Fruit fly (Drosophila melanogaster) whole organism, embryonic: ENCODE measurements around the gene CG32645.
A peak's percentile ranks its signal among the peaks of the same experiment; 100 is the strongest.

Experiments used
- Ada2b ChIP-seq: fragments of 200-800 bp; sonication (Bioruptor generic); IDR thresholded peaks from 2 replicates; pipeline ENCODE4 v1.3.6; 2022; ENCODE audit warnings: missing biosample characterization, missing genetic modification characterization
- Asciz ChIP-seq: fragments of 200-800 bp; sonication (Bioruptor generic); optimal IDR thresholded peaks from 2 replicates; lab custom pipeline; 2017; ENCODE audit warnings: missing biosample characterization, mild to moderate bottlenecking, missing genetic modification characterization, missing genetic modification reagents
- Atf6 ChIP-seq: fragments of 200-800 bp; sonication (Bioruptor generic); IDR thresholded peaks from 2 replicates; pipeline ENCODE4 v1.3.6; 2022; ENCODE audit warnings: missing biosample characterization, missing genetic modification characterization
- CG10431 ChIP-seq: fragments of 200-800 bp; sonication (Bioruptor generic); optimal IDR thresholded peaks from 3 replicates; lab custom pipeline; 2018; ENCODE audit warnings: missing biosample characterization, mild to moderate bottlenecking, missing genetic modification characterization
- CG13424 ChIP-seq: fragments of 200-800 bp; sonication (Bioruptor generic); optimal IDR thresholded peaks from 2 replicates; lab custom pipeline; 2019; ENCODE audit warnings: missing biosample characterization, mild to moderate bottlenecking, missing genetic modification characterization, moderate library complexity
- CG1529 ChIP-seq: fragments of 200-800 bp; sonication (Bioruptor generic); optimal IDR thresholded peaks from 3 replicates; lab custom pipeline; 2018; ENCODE audit warnings: missing biosample characterization, missing genetic modification characterization
- CG16779 ChIP-seq: fragments of 200-800 bp; sonication (Bioruptor generic); IDR thresholded peaks from 2 replicates; pipeline ENCODE4 v1.3.6; 2022; ENCODE audit warnings: missing biosample characterization, missing genetic modification characterization
- CG17361 ChIP-seq: fragments of 200-800 bp; sonication (Bioruptor generic); IDR thresholded peaks from 3 replicates; pipeline ENCODE4 v1.3.6; 2022; ENCODE audit warnings: missing biosample characterization, missing genetic modification characterization
- CG18764 ChIP-seq: fragments of 200-800 bp; sonication (Bioruptor generic); optimal IDR thresholded peaks from 3 replicates; lab custom pipeline; 2016; ENCODE audit warnings: missing biosample characterization, missing genetic modification characterization
- CG2889 ChIP-seq: fragments of 200-800 bp; sonication (Bioruptor generic); IDR thresholded peaks from 3 replicates; pipeline ENCODE4 v1.3.6; 2022; ENCODE audit warnings: missing biosample characterization, missing genetic modification characterization
- CG4282 ChIP-seq: fragments of 200-800 bp; sonication (Bioruptor generic); optimal IDR thresholded peaks from 2 replicates; lab custom pipeline; 2016; ENCODE audit warnings: missing biosample characterization, missing genetic modification characterization
- CG4404 ChIP-seq: fragments of 200-800 bp; sonication (Bioruptor generic); IDR thresholded peaks from 2 replicates; pipeline ENCODE4 v1.3.6; 2022; ENCODE audit warnings: missing biosample characterization, missing genetic modification characterization
- CG4820 ChIP-seq: fragments of 200-800 bp; sonication (Bioruptor generic); optimal IDR thresholded peaks from 3 replicates; lab custom pipeline; 2016; ENCODE audit warnings: missing biosample characterization, missing genetic modification characterization
- CG6854 ChIP-seq: fragments of 200-800 bp; sonication (Bioruptor generic); optimal IDR thresholded peaks from 3 replicates; lab custom pipeline; 2017; ENCODE audit warnings: missing biosample characterization, mild to moderate bottlenecking, missing genetic modification characterization
- CG7357 ChIP-seq: fragments of 200-800 bp; sonication (Bioruptor generic); IDR thresholded peaks from 3 replicates; pipeline ENCODE4 v1.3.6; 2022; ENCODE audit warnings: missing biosample characterization, missing genetic modification characterization
- CG7745 ChIP-seq: fragments of 200-800 bp; sonication (Bioruptor generic); optimal IDR thresholded peaks from 2 replicates; lab custom pipeline; 2018; ENCODE audit warnings: missing biosample characterization, mild to moderate bottlenecking, missing genetic modification characterization, moderate library complexity
- CG8388 ChIP-seq: fragments of 200-800 bp; sonication (Bioruptor generic); optimal IDR thresholded peaks from 2 replicates; lab custom pipeline; 2019; ENCODE audit warnings: missing biosample characterization, mild to moderate bottlenecking, missing genetic modification characterization, moderate library complexity
- CG9215 ChIP-seq: fragments of 200-800 bp; sonication (Bioruptor generic); IDR thresholded peaks from 2 replicates; pipeline ENCODE4 v1.3.6; 2022; ENCODE audit warnings: missing biosample characterization, missing genetic modification characterization
- CG9437 ChIP-seq: fragments of 200-800 bp; sonication (Bioruptor generic); optimal IDR thresholded peaks from 2 replicates; lab custom pipeline; 2018; ENCODE audit warnings: missing biosample characterization, mild to moderate bottlenecking, missing genetic modification characterization
- CG9932 ChIP-seq: fragments of 200-800 bp; sonication (Bioruptor generic); IDR thresholded peaks from 2 replicates; pipeline ENCODE4 v1.3.6; 2022; ENCODE audit warnings: missing biosample characterization, missing genetic modification characterization
- D ChIP-seq, 2 experiments: fragments of 200-800 bp in 1 of 2; fragments of >200 bp in 1 of 2; sonication (Bioruptor generic) in 1 of 2; optimal IDR thresholded peaks; 2 replicates in 1 of 2; 3 replicates in 1 of 2; lab custom pipeline; 2017; ENCODE audit warnings: mild to moderate bottlenecking in 1 of 2, missing biosample characterization in 1 of 2, missing genetic modification characterization in 1 of 2, missing genetic modification reagents in 1 of 2
- Dek ChIP-seq: fragments of 200-800 bp; sonication (Bioruptor generic); optimal IDR thresholded peaks from 3 replicates; lab custom pipeline; 2019; ENCODE audit warnings: missing biosample characterization, mild to moderate bottlenecking, missing genetic modification characterization, moderate library complexity
- Drgx ChIP-seq: fragments of 200-800 bp; sonication (Bioruptor generic); IDR thresholded peaks from 2 replicates; pipeline ENCODE4 v1.3.6; 2022; ENCODE audit warnings: missing biosample characterization, missing genetic modification characterization
- Ets65A ChIP-seq: fragments of 200-800 bp; sonication (Bioruptor generic); peaks from one replicate; lab custom pipeline; 2016; ENCODE audit warnings: missing biosample characterization, missing genetic modification characterization
- Gsc ChIP-seq: fragments of 200-800 bp; sonication (Bioruptor generic); IDR thresholded peaks from 2 replicates; pipeline ENCODE4 v1.3.6; 2022; ENCODE audit warnings: missing biosample characterization, missing genetic modification characterization
- HLH3B ChIP-seq: fragments of 200-800 bp; sonication (Bioruptor generic); IDR thresholded peaks from 2 replicates; pipeline ENCODE4 v1.3.6; 2022; ENCODE audit warnings: missing biosample characterization, missing genetic modification characterization
- HLHmδ ChIP-seq: fragments of 200-800 bp; sonication (Bioruptor generic); optimal IDR thresholded peaks from 2 replicates; lab custom pipeline; 2018; ENCODE audit warnings: missing biosample characterization, mild to moderate bottlenecking, missing genetic modification characterization, moderate library complexity
- HmgZ ChIP-seq: fragments of 200-800 bp; sonication (Bioruptor generic); optimal IDR thresholded peaks from 2 replicates; lab custom pipeline; 2018; ENCODE audit warnings: missing biosample characterization, mild to moderate bottlenecking, missing genetic modification characterization
- Kr ChIP-seq: fragments of 200-800 bp; sonication (Bioruptor generic); optimal IDR thresholded peaks from 2 replicates; lab custom pipeline; 2017; ENCODE audit warnings: missing biosample characterization, mild to moderate bottlenecking, missing genetic modification characterization
- Optix ChIP-seq: fragments of 200-800 bp; sonication (Bioruptor generic); IDR thresholded peaks from 3 replicates; pipeline ENCODE4 v1.3.6; 2022; ENCODE audit warnings: missing biosample characterization, missing genetic modification characterization
- Rx ChIP-seq: fragments of 200-800 bp; sonication (Bioruptor generic); IDR thresholded peaks from 2 replicates; pipeline ENCODE4 v1.3.6; 2022; ENCODE audit warnings: missing biosample characterization, missing genetic modification characterization
- Scr ChIP-seq: fragments of 200-800 bp; sonication (Bioruptor generic); IDR thresholded peaks from 2 replicates; pipeline ENCODE4 v1.3.6; 2022; ENCODE audit warnings: missing biosample characterization, missing genetic modification characterization; ENCODE audit not compliant: partially characterized antibody
- ap ChIP-seq: fragments of 200-800 bp; sonication (Bioruptor generic); IDR thresholded peaks from 2 replicates; pipeline ENCODE4 v1.3.6; 2022; ENCODE audit warnings: missing biosample characterization, missing genetic modification characterization
- br ChIP-seq: fragments of >200 bp; optimal IDR thresholded peaks from 2 replicates; lab custom pipeline; 2017
- btn ChIP-seq: fragments of 200-800 bp; sonication (Bioruptor generic); optimal IDR thresholded peaks from 2 replicates; lab custom pipeline; 2016; ENCODE audit warnings: missing biosample characterization, missing genetic modification characterization
- cad ChIP-seq: fragments of >200 bp; optimal IDR thresholded peaks from 2 replicates; lab custom pipeline; 2017; ENCODE audit warnings: missing biosample characterization, missing genetic modification characterization
- ci ChIP-seq: fragments of 200-800 bp; sonication (Bioruptor generic); IDR thresholded peaks from 3 replicates; pipeline ENCODE4 v1.3.6; 2022; ENCODE audit warnings: missing biosample characterization, missing genetic modification characterization
- emc ChIP-seq: fragments of 200-800 bp; sonication (Bioruptor generic); optimal IDR thresholded peaks from 2 replicates; lab custom pipeline; 2016; ENCODE audit warnings: missing biosample characterization, missing genetic modification characterization
- eve ChIP-seq, 2 experiments: fragments of >200 bp; optimal IDR thresholded peaks; 2 replicates each; lab custom pipeline; 2017; ENCODE audit warnings: missing biosample characterization in 2 of 2, missing genetic modification characterization in 2 of 2
- ewg ChIP-seq: fragments of 200-800 bp; sonication (Bioruptor generic); optimal IDR thresholded peaks from 3 replicates; lab custom pipeline; 2017; ENCODE audit warnings: mild to moderate bottlenecking, missing biosample characterization, missing genetic modification reagents, missing genetic modification characterization
- fu2 ChIP-seq: fragments of 200-800 bp; sonication (Bioruptor generic); optimal IDR thresholded peaks from 2 replicates; lab custom pipeline; 2016; ENCODE audit warnings: missing biosample characterization, missing genetic modification characterization
- gem ChIP-seq: fragments of 200-800 bp; sonication (Bioruptor generic); optimal IDR thresholded peaks from 2 replicates; lab custom pipeline; 2019; ENCODE audit warnings: missing biosample characterization, mild to moderate bottlenecking, missing genetic modification characterization, moderate library complexity
- hb ChIP-seq: fragments of 200-800 bp; sonication (Bioruptor generic); IDR thresholded peaks from 3 replicates; pipeline ENCODE4 v1.3.6; 2022; ENCODE audit warnings: missing biosample characterization, missing genetic modification characterization; ENCODE audit not compliant: partially characterized antibody
- mirr ChIP-seq: fragments of 200-800 bp; sonication (Bioruptor generic); optimal IDR thresholded peaks from 3 replicates; lab custom pipeline; 2018; ENCODE audit warnings: missing biosample characterization, mild to moderate bottlenecking, missing genetic modification characterization
- phol ChIP-seq: fragments of 200-800 bp; sonication (Bioruptor generic); optimal IDR thresholded peaks from 3 replicates; lab custom pipeline; 2018; ENCODE audit warnings: missing biosample characterization, mild to moderate bottlenecking, missing genetic modification characterization, moderate library complexity
- row ChIP-seq: fragments of 200-800 bp; sonication (Bioruptor generic); IDR thresholded peaks from 3 replicates; pipeline ENCODE4 v1.3.6; 2022; ENCODE audit warnings: missing biosample characterization, missing genetic modification characterization
- slp2 ChIP-seq: fragments of 200-800 bp; sonication (Bioruptor generic); optimal IDR thresholded peaks from 2 replicates; lab custom pipeline; 2016; ENCODE audit warnings: missing biosample characterization, missing genetic modification characterization
- sr ChIP-seq: fragments of 200-800 bp; sonication (Bioruptor generic); IDR thresholded peaks from 3 replicates; pipeline ENCODE4 v1.3.6; 2022; ENCODE audit warnings: missing biosample characterization, missing genetic modification characterization
- sug ChIP-seq: fragments of 200-800 bp; optimal IDR thresholded peaks from 2 replicates; lab custom pipeline; 2019; ENCODE audit warnings: missing biosample characterization, mild to moderate bottlenecking, missing genetic modification characterization, moderate library complexity
- tio ChIP-seq: fragments of 200-800 bp; sonication (Bioruptor generic); optimal IDR thresholded peaks from 2 replicates; lab custom pipeline; 2017; ENCODE audit warnings: missing biosample characterization, missing genetic modification characterization, inconsistent platforms
- twi ChIP-seq: fragments of 200-800 bp; optimal IDR thresholded peaks from 2 replicates; lab custom pipeline; 2019; ENCODE audit warnings: missing biosample characterization, mild to moderate bottlenecking, missing genetic modification characterization, moderate library complexity
- vvl ChIP-seq: fragments of 200-800 bp; sonication (Bioruptor generic); IDR thresholded peaks from 2 replicates; pipeline ENCODE4 v1.3.6; 2022; ENCODE audit warnings: missing biosample characterization, missing genetic modification characterization
- yki ChIP-seq: fragments of >200 bp; optimal IDR thresholded peaks from 3 replicates; lab custom pipeline; 2018

Gene CG32645

dm6 chrX:13113863-13114407 is 25.1 kb upstream of the CG32645 start (continued):
- TF ChIP-seq CG7745 (no peak), D (optimal IDR thresholded peaks at IDR 0.05; lab: Kevin White, UChicago) (no peak), D (GFP tag; optimal IDR thresholded peaks at IDR 0.05; lab: Kevin White, UChicago) (no peak), CG9437 (no peak), Ets65A (GFP tag; lab: Kevin White, UChicago) (peak; percentile 31), slp2 (GFP tag; lab: Kevin White, UChicago) (no peak), CG10431 (GFP tag; lab: Kevin White, UChicago) (no peak), CG8388 (no peak), HLH3B (GFP tag; lab: Robert Waterston, UW) (0 out of 2 replicates have a peak, but pooled peaks have one; percentile 17), sr (GFP tag; lab: Robert Waterston, UW) (no peak), Scr (GFP tag; lab: Robert Waterston, UW) (no peak), gem (tag; lab: Kevin White, UChicago) (peak; percentile 1), ap (GFP tag; lab: Robert Waterston, UW) (no peak), CG18764 (GFP tag; lab: Kevin White, UChicago) (no peak), tio (GFP tag; lab: Kevin White, UChicago) (no peak), Asciz (no peak), Dek (tag; lab: Kevin White, UChicago) (no peak), CG4282 (no peak), Drgx (peak; percentile 8; the same call in 1 of the 2 replicates), Kr (GFP tag; lab: Kevin White, UChicago) (no peak), eve (GFP tag; optimal IDR thresholded peaks at IDR 0.05; lab: Kevin White, UChicago) (no peak), CG1529 (GFP tag; lab: Kevin White, UChicago) (no peak), CG13424 (tag; lab: Kevin White, UChicago) (no peak), Gsc (no peak)

- no peak for TF ChIP-seq CG16779
- TF ChIP-seq yki = no peak
- no peak for TF ChIP-seq cad (GFP tag; lab: Kevin White, UChicago)
- no peak for TF ChIP-seq Rx (GFP tag; lab: Robert Waterston, UW)
- TF ChIP-seq twi (tag; lab: Kevin White, UChicago) = no peak
- TF ChIP-seq CG6854 (GFP tag; lab: Kevin White, UChicago) = no peak
- TF ChIP-seq CG7357 (GFP tag; lab: Robert Waterston, UW) = no peak
- no peak for TF ChIP-seq br
- no peak for TF ChIP-seq btn (GFP tag; lab: Kevin White, UChicago)
- TF ChIP-seq CG4820 (GFP tag; lab: Kevin White, UChicago) = no peak
- TF ChIP-seq CG2889 = no peak
- TF ChIP-seq CG9437 = no peak
- TF ChIP-seq phol (tag; lab: Kevin White, UChicago) = no peak
- 0 out of 2 replicates have a peak, but pooled peaks have one; percentile 43 for TF ChIP-seq vvl (GFP tag; lab: Robert Waterston, UW)
- 0 out of 3 replicates have a peak, but pooled peaks have one; percentile 48 for TF ChIP-seq row (GFP tag; lab: Robert Waterston, UW)
- TF ChIP-seq mirr (GFP tag; lab: Kevin White, UChicago) = no peak
- TF ChIP-seq Atf6 (GFP tag; lab: Robert Waterston, UW) = no peak
- peak; percentile 39 for TF ChIP-seq CG9932 (GFP tag; lab: Robert Waterston, UW)
- TF ChIP-seq ewg (GFP tag; lab: Kevin White, UChicago) = no peak
- no peak for TF ChIP-seq fu2
- TF ChIP-seq sug (tag; lab: Kevin White, UChicago) = no peak
- TF ChIP-seq HLHmδ (GFP tag; lab: Kevin White, UChicago) = no peak
- TF ChIP-seq Ada2b (GFP tag; lab: Robert Waterston, UW) = no peak
- no peak for TF ChIP-seq CG17361
- TF ChIP-seq Optix (GFP tag; lab: Robert Waterston, UW) = no peak
- no peak for TF ChIP-seq CG9215 (GFP tag; lab: Robert Waterston, UW)
- TF ChIP-seq hb = no peak
- TF ChIP-seq CG4404 (GFP tag; lab: Robert Waterston, UW) = no peak
- TF ChIP-seq ci (GFP tag; lab: Robert Waterston, UW) = 0 out of 3 replicates have a peak, but pooled peaks have one; percentile 24
- TF ChIP-seq HmgZ = no peak
- no peak for TF ChIP-seq emc
Measured at dm6 chrX:13114861-13115260, 24.1 kb upstream of the CG32645 start, which contains the start of gene CG42237. Gene CG42237 (plus strand): TSS chrX:13115131.
